Worm (Caenorhabditis elegans) whole organism, L4/young adult: Measurements from ENCODE around the gene ric-4.

Experiments used
- W03F9.2 ChIP-seq: fragments of 150-350 bp; optimal IDR thresholded peaks from 2 replicates; lab custom pipeline; 2014; ENCODE audit warnings: missing biosample characterization, missing genetic modification characterization
- dao-5 ChIP-seq: sonication (generic microtip); optimal IDR thresholded peaks from 2 replicates; lab custom pipeline; 2016; ENCODE audit warnings: missing genotype, missing genetic modification characterization, moderate library complexity, missing compliant biosample characterization
- him-1 ChIP-seq: sonication (generic microtip); optimal IDR thresholded peaks from 2 replicates; lab custom pipeline; 2016; ENCODE audit warnings: missing genotype, missing genetic modification reagents, missing genetic modification characterization, missing compliant biosample characterization

DNA sequence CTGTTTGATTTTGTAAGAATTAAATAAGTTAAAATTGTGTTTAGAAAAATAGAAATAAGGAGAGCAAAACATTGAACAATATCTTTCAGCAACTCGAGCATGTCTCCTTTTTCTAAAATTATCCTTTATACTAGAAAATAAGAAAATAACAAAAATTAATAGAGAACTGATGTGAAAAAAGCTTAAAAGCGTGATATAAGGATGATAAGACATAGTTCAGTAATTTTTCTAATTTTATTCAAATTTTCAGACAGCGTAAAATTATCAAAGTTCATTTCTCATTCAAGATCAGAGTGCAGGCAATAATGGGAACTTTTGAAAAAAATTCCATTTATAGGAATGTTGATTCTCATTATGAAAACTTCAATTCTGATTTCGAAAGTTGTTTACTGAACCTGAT is 36.8 kb downstream of the ric-4 start, which contains the start of gene str-182:
- TF ChIP-seq dao-5 (no peak), him-1 (tag; lab: Kevin White, UChicago) (no peak), W03F9.2 (tag; lab: Kevin White, UChicago) (no peak)
